Fruit fly (Drosophila melanogaster) whole organism, embryonic: ENCODE results near the gene CG5446.

Experiments
- BtbVII ChIP-seq: fragments of 200-800 bp; sonication (Bioruptor generic); optimal IDR thresholded peaks from 3 replicates; lab custom pipeline; 2017; ENCODE audit warnings: missing biosample characterization, mild to moderate bottlenecking, missing genetic modification characterization
- CG10209 ChIP-seq: fragments of 200-800 bp; sonication (Bioruptor generic); optimal IDR thresholded peaks from 3 replicates; lab custom pipeline; 2017; ENCODE audit warnings: missing biosample characterization, mild to moderate bottlenecking, missing genetic modification characterization, missing genetic modification reagents
- CG10959 ChIP-seq: fragments of 200-800 bp; sonication (Bioruptor generic); IDR thresholded peaks from 2 replicates; pipeline ENCODE4 v1.3.6; 2022; ENCODE audit warnings: missing biosample characterization, missing genetic modification characterization
- CG12155 ChIP-seq: fragments of 200-800 bp; sonication (Bioruptor generic); optimal IDR thresholded peaks from 3 replicates; lab custom pipeline; 2016; ENCODE audit warnings: missing biosample characterization, missing genetic modification characterization
- CG12942 ChIP-seq: fragments of 200-800 bp; sonication (Bioruptor generic); optimal IDR thresholded peaks from 3 replicates; lab custom pipeline; 2016; ENCODE audit warnings: missing biosample characterization, missing genetic modification characterization
- CG13424 ChIP-seq: fragments of 200-800 bp; sonication (Bioruptor generic); optimal IDR thresholded peaks from 2 replicates; lab custom pipeline; 2019; ENCODE audit warnings: missing biosample characterization, mild to moderate bottlenecking, missing genetic modification characterization, moderate library complexity
- CG14965 ChIP-seq: fragments of 200-800 bp; sonication (Bioruptor generic); optimal IDR thresholded peaks from 2 replicates; lab custom pipeline; 2016; ENCODE audit warnings: missing biosample characterization, missing genetic modification characterization, borderline replicate concordance
- CG1602 ChIP-seq: fragments of 200-800 bp; sonication (Bioruptor generic); optimal IDR thresholded peaks from 3 replicates; lab custom pipeline; 2016; ENCODE audit warnings: missing biosample characterization, missing genetic modification characterization
- CG18262 ChIP-seq: fragments of 200-800 bp; optimal IDR thresholded peaks from 3 replicates; lab custom pipeline; 2019; ENCODE audit warnings: missing biosample characterization, mild to moderate bottlenecking, missing genetic modification characterization, moderate library complexity
- CG2116 ChIP-seq: fragments of 200-800 bp; sonication (Bioruptor generic); optimal IDR thresholded peaks from 3 replicates; lab custom pipeline; 2018; ENCODE audit warnings: missing biosample characterization, mild to moderate bottlenecking, missing genetic modification characterization
- CG3407 ChIP-seq: fragments of 200-800 bp; sonication (Bioruptor generic); optimal IDR thresholded peaks from 2 replicates; lab custom pipeline; 2018; ENCODE audit warnings: missing biosample characterization, mild to moderate bottlenecking, missing genetic modification characterization
- CG34422 ChIP-seq: fragments of 200-800 bp; sonication (Bioruptor generic); IDR thresholded peaks from 3 replicates; pipeline ENCODE4 v1.3.6; 2022; ENCODE audit warnings: missing biosample characterization, missing genetic modification characterization
- CG4424 ChIP-seq: fragments of 200-800 bp; sonication (Bioruptor generic); optimal IDR thresholded peaks from 3 replicates; lab custom pipeline; 2016; ENCODE audit warnings: missing biosample characterization, missing genetic modification characterization
- CG4707 ChIP-seq: fragments of 200-800 bp; sonication (Bioruptor generic); optimal IDR thresholded peaks from 2 replicates; lab custom pipeline; 2018; ENCODE audit warnings: missing biosample characterization, mild to moderate bottlenecking, missing genetic modification characterization, moderate library complexity
- CG5245 ChIP-seq: fragments of 200-800 bp; sonication (Bioruptor generic); optimal IDR thresholded peaks from 3 replicates; lab custom pipeline; 2016; ENCODE audit warnings: missing biosample characterization, missing genetic modification characterization
- CG6272 ChIP-seq: fragments of 200-800 bp; sonication (Bioruptor generic); IDR thresholded peaks from 2 replicates; pipeline ENCODE4 v1.3.6; 2022; ENCODE audit warnings: missing biosample characterization, missing genetic modification characterization
- CG9876 ChIP-seq: fragments of 200-800 bp; sonication (Bioruptor generic); optimal IDR thresholded peaks from 2 replicates; lab custom pipeline; 2016; ENCODE audit warnings: missing biosample characterization, missing genetic modification characterization
- CG9932 ChIP-seq: fragments of 200-800 bp; sonication (Bioruptor generic); IDR thresholded peaks from 2 replicates; pipeline ENCODE4 v1.3.6; 2022; ENCODE audit warnings: missing biosample characterization, missing genetic modification characterization
- Chrac-16 ChIP-seq: fragments of 200-800 bp; sonication (Bioruptor generic); optimal IDR thresholded peaks from 3 replicates; lab custom pipeline; 2016; ENCODE audit warnings: missing biosample characterization, missing genetic modification characterization
- D ChIP-seq, 2 experiments: fragments of 200-800 bp in 1 of 2; fragments of >200 bp in 1 of 2; sonication (Bioruptor generic) in 1 of 2; optimal IDR thresholded peaks; 2 replicates in 1 of 2; 3 replicates in 1 of 2; lab custom pipeline; 2017; ENCODE audit warnings: mild to moderate bottlenecking in 1 of 2, missing biosample characterization in 1 of 2, missing genetic modification characterization in 1 of 2, missing genetic modification reagents in 1 of 2
- Deaf1 ChIP-seq: fragments of 200-800 bp; optimal IDR thresholded peaks from 3 replicates; lab custom pipeline; 2019; ENCODE audit warnings: missing biosample characterization, mild to moderate bottlenecking, missing genetic modification characterization, moderate library complexity
- Dp ChIP-seq: fragments of 200-800 bp; sonication (Bioruptor generic); optimal IDR thresholded peaks from 2 replicates; lab custom pipeline; 2018; ENCODE audit warnings: missing biosample characterization, mild to moderate bottlenecking, missing genetic modification characterization, moderate library complexity
- HLH4C ChIP-seq: fragments of 200-800 bp; sonication (Bioruptor generic); IDR thresholded peaks from 3 replicates; pipeline ENCODE4 v1.3.6; 2022; ENCODE audit warnings: missing biosample characterization, missing genetic modification characterization; ENCODE audit not compliant: partially characterized antibody
- Hey ChIP-seq: fragments of 200-800 bp; sonication (Bioruptor generic); optimal IDR thresholded peaks from 3 replicates; lab custom pipeline; 2018; ENCODE audit warnings: missing biosample characterization, mild to moderate bottlenecking, missing genetic modification characterization
- HmgZ ChIP-seq: fragments of 200-800 bp; sonication (Bioruptor generic); optimal IDR thresholded peaks from 2 replicates; lab custom pipeline; 2018; ENCODE audit warnings: missing biosample characterization, mild to moderate bottlenecking, missing genetic modification characterization
- Med ChIP-seq: fragments of 200-800 bp; sonication (Bioruptor generic); peaks from one replicate; lab custom pipeline; 2016; ENCODE audit warnings: missing biosample characterization, missing genetic modification characterization, mild to moderate bottlenecking, inconsistent platforms, moderate library complexity
- Nf-YC ChIP-seq: fragments of 200-800 bp; optimal IDR thresholded peaks from 3 replicates; lab custom pipeline; 2019; ENCODE audit warnings: missing biosample characterization, mild to moderate bottlenecking, missing genetic modification characterization, moderate library complexity
- Oli ChIP-seq: fragments of 200-800 bp; sonication (Bioruptor generic); optimal IDR thresholded peaks from 2 replicates; lab custom pipeline; 2018; ENCODE audit warnings: missing biosample characterization, mild to moderate bottlenecking, missing genetic modification characterization, moderate library complexity
- Six4 ChIP-seq: fragments of 200-800 bp; sonication (Bioruptor generic); optimal IDR thresholded peaks from 2 replicates; lab custom pipeline; 2016; ENCODE audit warnings: missing biosample characterization, missing genetic modification characterization
- ash1 ChIP-seq: fragments of 200-800 bp; sonication (Bioruptor generic); optimal IDR thresholded peaks from 2 replicates; lab custom pipeline; 2018; ENCODE audit warnings: missing biosample characterization, mild to moderate bottlenecking, missing genetic modification characterization
- bab2 ChIP-seq: fragments of 200-800 bp; sonication (Bioruptor generic); optimal IDR thresholded peaks from 2 replicates; lab custom pipeline; 2016; ENCODE audit warnings: missing biosample characterization, missing genetic modification characterization
- cad ChIP-seq: fragments of >200 bp; optimal IDR thresholded peaks from 2 replicates; lab custom pipeline; 2017; ENCODE audit warnings: missing biosample characterization, missing genetic modification characterization
- cato ChIP-seq: fragments of 200-800 bp; sonication (Bioruptor generic); optimal IDR thresholded peaks from 2 replicates; lab custom pipeline; 2016; ENCODE audit warnings: missing biosample characterization, missing genetic modification characterization, borderline replicate concordance
- croc ChIP-seq: fragments of 200-800 bp; sonication (Bioruptor generic); conservative IDR thresholded peaks from 3 replicates; pipeline ENCODE4 v1.3.6; 2022; ENCODE audit warnings: missing biosample characterization, missing genetic modification characterization
- dmrt11E ChIP-seq: fragments of 200-800 bp; sonication (Bioruptor generic); optimal IDR thresholded peaks from 3 replicates; lab custom pipeline; 2018; ENCODE audit warnings: missing biosample characterization, mild to moderate bottlenecking, missing genetic modification characterization, moderate library complexity
- dysf ChIP-seq: fragments of 200-800 bp; sonication (Bioruptor generic); IDR thresholded peaks from 3 replicates; pipeline ENCODE4 v1.3.6; 2022; ENCODE audit warnings: missing biosample characterization, missing genetic modification characterization
- fd3F ChIP-seq: fragments of 200-800 bp; sonication (Bioruptor generic); optimal IDR thresholded peaks from 2 replicates; lab custom pipeline; 2018; ENCODE audit warnings: missing biosample characterization, mild to moderate bottlenecking, missing genetic modification characterization, moderate library complexity
- gce ChIP-seq: fragments of 200-800 bp; sonication (Bioruptor generic); IDR thresholded peaks from 3 replicates; pipeline ENCODE4 v1.3.6; 2022; ENCODE audit warnings: missing biosample characterization, missing genetic modification characterization
- hb ChIP-seq: fragments of 200-800 bp; sonication (Bioruptor generic); IDR thresholded peaks from 3 replicates; pipeline ENCODE4 v1.3.6; 2022; ENCODE audit warnings: missing biosample characterization, missing genetic modification characterization; ENCODE audit not compliant: partially characterized antibody
- her ChIP-seq: fragments of 200-800 bp; sonication (Bioruptor generic); optimal IDR thresholded peaks from 2 replicates; lab custom pipeline; 2016; ENCODE audit warnings: missing biosample characterization, missing genetic modification characterization
- lov ChIP-seq, 2 experiments: fragments of 200-800 bp in 1 of 2; fragments of >200 bp in 1 of 2; sonication (Bioruptor generic) in 1 of 2; IDR thresholded peaks in 1 of 2; optimal IDR thresholded peaks in 1 of 2; 2 replicates in 1 of 2; 3 replicates in 1 of 2; pipeline versions ENCODE4 v1.3.6 to Lab custom; 2017 to 2022; ENCODE audit warnings: missing biosample characterization in 1 of 2, missing genetic modification characterization in 1 of 2
- sc ChIP-seq, 3 experiments: fragments of >200 bp in 2 of 3; fragments of 200-800 bp in 1 of 3; sonication (Bioruptor generic) in 1 of 3; optimal IDR thresholded peaks; 2 replicates in 2 of 3; 3 replicates in 1 of 3; lab custom pipeline; 2017; ENCODE audit warnings: mild to moderate bottlenecking in 1 of 3, missing biosample characterization in 1 of 3, missing genetic modification characterization in 1 of 3, missing genetic modification reagents in 1 of 3
- schlank ChIP-seq: fragments of 200-800 bp; sonication (Bioruptor generic); optimal IDR thresholded peaks from 2 replicates; lab custom pipeline; 2018; ENCODE audit warnings: missing biosample characterization, mild to moderate bottlenecking, missing genetic modification characterization
- tin ChIP-seq: fragments of 200-800 bp; sonication (Bioruptor generic); optimal IDR thresholded peaks from 3 replicates; lab custom pipeline; 2016; ENCODE audit warnings: missing biosample characterization, missing genetic modification characterization
- trem ChIP-seq: fragments of 200-800 bp; optimal IDR thresholded peaks from 3 replicates; lab custom pipeline; 2019; ENCODE audit warnings: missing biosample characterization, mild to moderate bottlenecking, missing genetic modification characterization, moderate library complexity
- trh ChIP-seq: fragments of 200-800 bp; sonication (Bioruptor generic); optimal IDR thresholded peaks from 2 replicates; lab custom pipeline; 2016; ENCODE audit warnings: missing biosample characterization, missing genetic modification characterization

The CG5446 gene

dm6 chr2L:12433712-12434534, 6.4 kb upstream of the CG5446 start, which contains the start of gene eRF3 (continued):
- TF ChIP-seq CG3407 (GFP tag; lab: Kevin White, UChicago) (peak; percentile 65), HLH4C (0 out of 3 replicates have a peak, but pooled peaks have one; percentile 42), ash1 (GFP tag; lab: Kevin White, UChicago) (no peak), CG4707 (GFP tag; lab: Kevin White, UChicago) (no peak), CG1602 (peak; percentile 76), CG14965 (GFP tag; lab: Kevin White, UChicago) (no peak), Dp (GFP tag; lab: Kevin White, UChicago) (no peak), BtbVII (GFP tag; lab: Kevin White, UChicago) (peak; percentile 47), Med (GFP tag; lab: Kevin White, UChicago) (peak; percentile 74), Six4 (GFP tag; lab: Kevin White, UChicago) (peak; percentile 72), CG4424 (peak; percentile 71), CG9932 (GFP tag; lab: Robert Waterston, UW) (peak; percentile 85), hb (GFP tag; lab: Robert Waterston, UW) (0 out of 3 replicates have a peak, but pooled peaks have one; percentile 44), CG13424 (peak; percentile 91), cato (no peak), sc (optimal IDR thresholded peaks at IDR 0.05; lab: Kevin White, UChicago) (no peak), sc (GFP tag; optimal IDR thresholded peaks at IDR 0.05; lab: Kevin White, UChicago) (peak; percentile 65), cad (GFP tag; lab: Kevin White, UChicago) (no peak), CG6272 (GFP tag; lab: Robert Waterston, UW) (peak; percentile 78), CG12942 (peak; percentile 68), CG5245 (GFP tag; lab: Kevin White, UChicago) (peak; percentile 9), Oli (tag; lab: Kevin White, UChicago) (peak; percentile 74), lov (optimal IDR thresholded peaks at IDR 0.05; lab: Kevin White, UChicago) (no peak), lov (GFP tag; IDR thresholded peaks at IDR 0.05; lab: Robert Waterston, UW) (0 out of 3 replicates have a peak, but pooled peaks have one; percentile 53), trem (tag; lab: Kevin White, UChicago) (peak; percentile 67), her (GFP tag; lab: Kevin White, UChicago) (no peak), CG10959 (peak; percentile 25; the same call in 1 of the 2 replicates), dmrt11E (peak; percentile 85), CG10209 (GFP tag; lab: Kevin White, UChicago) (peak; percentile 79), dysf (peak; percentile 86; the same call in 2 of the 3 replicates), CG18262 (peak; percentile 91), tin (GFP tag; lab: Kevin White, UChicago) (peak; percentile 74), CG34422 (GFP tag; lab: Robert Waterston, UW) (peak; percentile 73; the same call in 2 of the 3 replicates), Nf-YC (peak; percentile 83), D (optimal IDR thresholded peaks at IDR 0.05; lab: Kevin White, UChicago) (peak; percentile 79), D (GFP tag; optimal IDR thresholded peaks at IDR 0.05; lab: Kevin White, UChicago) (peak; percentile 55), fd3F (peak; percentile 78), CG12155 (GFP tag; lab: Kevin White, UChicago) (peak; percentile 56), gce (GFP tag; lab: Robert Waterston, UW) (0 out of 3 replicates have a peak, but pooled peaks have one; percentile 5), Deaf1 (peak; percentile 50), CG9876 (GFP tag; lab: Kevin White, UChicago) (no peak), HmgZ (tag; lab: Kevin White, UChicago) (peak; percentile 6), Hey (tag; lab: Kevin White, UChicago) (no peak), croc (GFP tag; lab: Robert Waterston, UW) (peak; percentile 64), Chrac-16 (GFP tag; lab: Kevin White, UChicago) (peak; percentile 76), trh (GFP tag; lab: Kevin White, UChicago) (peak; percentile 33), CG2116 (GFP tag; lab: Kevin White, UChicago) (peak; percentile 80), schlank (tag; lab: Kevin White, UChicago) (no peak), bab2 (peak; percentile 14)
